Worm (Caenorhabditis elegans) whole organism, late embryonic: ENCODE measurements around the gene cpt-1.

Experiments used
- F13H6.1 ChIP-seq: sonication (generic microtip); optimal IDR thresholded peaks from 2 replicates; lab custom pipeline; 2016; ENCODE audit warnings: missing genetic modification characterization, missing compliant biosample characterization
- ceh-30 ChIP-seq: fragments of 150-350 bp; optimal IDR thresholded peaks from 2 replicates; lab custom pipeline; 2014; ENCODE audit warnings: missing biosample characterization, missing genetic modification characterization
- ceh-48 ChIP-seq: sonication (generic microtip); optimal IDR thresholded peaks from 2 replicates; lab custom pipeline; 2016; ENCODE audit warnings: missing genetic modification characterization, inconsistent platforms, missing compliant biosample characterization
- fax-1 ChIP-seq: sonication (generic microtip); optimal IDR thresholded peaks from 2 replicates; lab custom pipeline; 2016; ENCODE audit warnings: missing genotype, missing genetic modification characterization, missing compliant biosample characterization
- hlh-30 ChIP-seq: sonication (generic microtip); optimal IDR thresholded peaks from 2 replicates; lab custom pipeline; 2017; ENCODE audit warnings: antibody characterized with exemption, missing genetic modification characterization, missing compliant biosample characterization; ENCODE audit not compliant: insufficient read depth
- nfya-1 ChIP-seq: sonication (generic microtip); optimal IDR thresholded peaks from 2 replicates; lab custom pipeline; 2017; ENCODE audit warnings: missing genetic modification characterization, mild to moderate bottlenecking, missing compliant biosample characterization, antibody characterized with exemption, moderate library complexity
- nhr-232 ChIP-seq: sonication (generic microtip); optimal IDR thresholded peaks from 2 replicates; lab custom pipeline; 2016; ENCODE audit warnings: missing genetic modification characterization, missing compliant biosample characterization
- pros-1 ChIP-seq: fragments of 150-350 bp; optimal IDR thresholded peaks from 2 replicates; lab custom pipeline; 2014; ENCODE audit warnings: missing biosample characterization, missing genetic modification reagents, missing genetic modification characterization
- tbx-2 ChIP-seq: sonication (generic microtip); optimal IDR thresholded peaks from 2 replicates; lab custom pipeline; 2016; ENCODE audit warnings: missing genetic modification characterization, missing compliant biosample characterization
- unc-42 ChIP-seq: sonication (generic microtip); optimal IDR thresholded peaks from 2 replicates; lab custom pipeline; 2016; ENCODE audit warnings: missing genotype, missing genetic modification characterization, missing compliant biosample characterization

cpt-1 gene

DNA sequence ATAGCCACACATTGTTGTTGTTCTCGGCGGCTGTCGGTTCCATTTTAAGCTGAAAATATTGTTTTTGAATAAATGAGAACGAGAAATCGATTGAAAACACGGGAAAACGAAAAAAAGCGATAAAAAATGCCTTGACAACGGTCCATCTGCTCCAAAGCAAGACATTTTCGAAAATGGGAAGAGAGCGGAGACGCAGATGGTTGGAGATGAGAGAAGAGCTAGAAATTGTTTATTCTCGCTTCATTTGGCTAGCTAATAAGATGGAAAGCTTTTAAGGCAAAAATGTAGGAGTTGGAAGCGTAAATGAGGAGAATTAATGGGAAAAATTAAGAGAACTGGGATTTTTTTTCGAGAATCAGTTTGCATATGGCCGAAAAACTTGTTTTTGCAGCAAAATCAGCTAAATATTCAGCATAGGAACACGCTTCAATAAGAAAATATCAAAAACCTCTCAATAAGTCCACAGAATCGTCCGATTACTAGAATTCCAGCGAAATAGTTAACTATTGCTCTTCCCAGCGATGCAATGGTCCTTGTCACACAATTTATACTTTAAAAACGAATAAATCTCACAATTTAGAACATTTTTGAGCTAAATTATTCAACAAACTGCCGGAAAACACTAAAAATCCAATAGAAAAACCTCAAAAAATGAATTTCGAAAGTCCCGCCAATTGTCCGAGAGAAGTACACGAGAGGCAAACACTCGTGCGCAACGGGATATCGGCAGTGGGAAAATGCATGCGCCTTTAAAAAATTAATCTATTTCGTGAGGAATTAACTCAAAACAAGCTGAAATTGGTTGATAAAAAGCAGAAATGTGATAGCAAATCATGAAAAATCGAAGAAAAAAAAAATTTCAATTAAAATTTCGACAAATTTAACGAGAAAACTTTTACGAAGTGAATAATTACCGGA, 57.7 kb downstream of the cpt-1 start, which contains the start of gene pisy-1:
TSS of gene pisy-1 (minus strand) at position 51 of the 918 bp plus-strand sequence.
- TF ChIP-seq nfya-1 (tag; lab: Kevin White, UChicago) (peak; percentile 48), ceh-48 (no peak), F13H6.1 (no peak), fax-1 (no peak), hlh-30 (peak; percentile 64), nhr-232 (tag; lab: Kevin White, UChicago) (no peak), tbx-2 (tag; lab: Kevin White, UChicago) (no peak), ceh-30 (no peak), pros-1 (no peak), unc-42 (tag; lab: Kevin White, UChicago) (peak; percentile 60)
